Worm (Caenorhabditis elegans) whole organism, L3 larva: ENCODE data around the gene F47B8.8.

Experiments
- ama-1 ChIP-seq: fragments of 150-350 bp; optimal IDR thresholded peaks from 2 replicates; lab custom pipeline; 2018
- ceh-28 ChIP-seq: fragments of 150-350 bp; optimal IDR thresholded peaks from 2 replicates; lab custom pipeline; 2014; ENCODE audit warnings: missing biosample characterization, missing genetic modification reagents, missing genetic modification characterization
- ceh-82 ChIP-seq: fragments of 150-350 bp; optimal IDR thresholded peaks from 2 replicates; lab custom pipeline; 2014; ENCODE audit warnings: missing biosample characterization, missing genetic modification characterization
- egl-27 ChIP-seq: sonication (generic microtip); optimal IDR thresholded peaks from 4 replicates; lab custom pipeline; 2017; ENCODE audit warnings: missing biosample characterization, missing genetic modification reagents, missing genetic modification characterization
- egl-5 ChIP-seq: fragments of 150-350 bp; optimal IDR thresholded peaks from 2 replicates; lab custom pipeline; 2017; ENCODE audit warnings: missing biosample characterization, missing genetic modification reagents, missing genetic modification characterization, inconsistent platforms
- fkh-10 ChIP-seq: sonication (generic microtip); optimal IDR thresholded peaks from 2 replicates; lab custom pipeline; 2017; ENCODE audit warnings: missing biosample characterization, missing genetic modification reagents, missing genetic modification characterization
- jun-1 ChIP-seq: fragments of 150-350 bp; optimal IDR thresholded peaks from 2 replicates; lab custom pipeline; 2014; ENCODE audit warnings: missing biosample characterization, missing genetic modification reagents, missing genetic modification characterization
- lin-39 ChIP-seq: fragments of 150-350 bp; optimal IDR thresholded peaks from 2 replicates; lab custom pipeline; 2018; ENCODE audit warnings: missing biosample characterization, missing genetic modification reagents, missing genetic modification characterization
- nhr-11 ChIP-seq: fragments of 150-350 bp; optimal IDR thresholded peaks from 2 replicates; lab custom pipeline; 2014; ENCODE audit warnings: missing biosample characterization, missing genetic modification characterization
- nhr-237 ChIP-seq: fragments of 150-350 bp; optimal IDR thresholded peaks from 2 replicates; lab custom pipeline; 2014; ENCODE audit warnings: missing biosample characterization, missing genetic modification characterization
- nhr-25 ChIP-seq: sonication (generic microtip); optimal IDR thresholded peaks from 2 replicates; lab custom pipeline; 2017; ENCODE audit warnings: missing biosample characterization, missing genetic modification characterization
- nhr-77 ChIP-seq: fragments of 150-350 bp; optimal IDR thresholded peaks from 2 replicates; lab custom pipeline; 2014; ENCODE audit warnings: missing biosample characterization, missing genetic modification characterization
- pqm-1 ChIP-seq: fragments of 150-350 bp; optimal IDR thresholded peaks from 2 replicates; lab custom pipeline; 2017; ENCODE audit warnings: missing biosample characterization, missing genetic modification characterization, inconsistent platforms
- unc-39 ChIP-seq: sonication (generic microtip); optimal IDR thresholded peaks from 4 replicates; lab custom pipeline; 2017; ENCODE audit warnings: missing biosample characterization, missing genetic modification characterization

ce11 chrV:14322743-14323142 lies 8.8 kb upstream of the F47B8.8 start, which contains the start of gene F47B8.3:
- no peak for TF ChIP-seq egl-27
- no peak for TF ChIP-seq jun-1 (tag; lab: Kevin White, UChicago)
- TF ChIP-seq nhr-25 (tag; lab: Kevin White, UChicago): peak; percentile 45
- no peak for TF ChIP-seq nhr-77
- TF ChIP-seq ceh-82 (tag; lab: Kevin White, UChicago): no peak
- TF ChIP-seq ceh-28: no peak
- TF ChIP-seq nhr-237 (tag; lab: Kevin White, UChicago): no peak
- no peak for TF ChIP-seq pqm-1
- TF ChIP-seq lin-39 (tag; lab: Kevin White, UChicago): no peak
- no peak for TF ChIP-seq nhr-11 (tag; lab: Kevin White, UChicago)
- no peak for TF ChIP-seq unc-39
- TF ChIP-seq egl-5: peak; percentile 27
- peak; percentile 5 for TF ChIP-seq ama-1
- TF ChIP-seq fkh-10 (GFP tag; lab: Kevin White, UChicago): no peak
